Worm (Caenorhabditis elegans) whole organism, L1 larva: Measurements from ENCODE around the gene gos-28.

Experiments used
- isw-1 ChIP-seq: fragments of 200-800 bp; sonication (Bioruptor generic); IDR thresholded peaks from 2 replicates; pipeline ENCODE4 v1.3.6; 2022; ENCODE audit warnings: missing genetic modification characterization, missing compliant biosample characterization
- nhr-19 ChIP-seq: fragments of 200-800 bp; sonication (Bioruptor generic); conservative IDR thresholded peaks from 2 replicates; pipeline ENCODE4 v1.3.6; 2022; ENCODE audit warnings: missing genetic modification characterization, missing compliant biosample characterization
- nhr-76 ChIP-seq: sonication (generic microtip); optimal IDR thresholded peaks from 2 replicates; lab custom pipeline; 2017; ENCODE audit warnings: missing biosample characterization, missing genetic modification characterization
- nhr-90 ChIP-seq: sonication (generic microtip); optimal IDR thresholded peaks from 2 replicates; lab custom pipeline; 2016; ENCODE audit warnings: mild to moderate bottlenecking, missing genetic modification characterization, missing compliant biosample characterization; ENCODE audit not compliant: poor library complexity
- skn-1 ChIP-seq: fragments of 150-350 bp; optimal IDR thresholded peaks from 2 replicates; lab custom pipeline; 2014; ENCODE audit warnings: missing biosample characterization, missing genetic modification characterization
- unc-62 ChIP-seq: fragments of 150-350 bp; optimal IDR thresholded peaks from 2 replicates; lab custom pipeline; 2014; ENCODE audit warnings: missing biosample characterization, missing genetic modification reagents, missing genetic modification characterization
- vab-15 ChIP-seq: sonication (generic microtip); optimal IDR thresholded peaks from 2 replicates; lab custom pipeline; 2017; ENCODE audit warnings: missing genotype, mild to moderate bottlenecking, missing genetic modification characterization, missing compliant biosample characterization

ce11 chrIII:7367012-7367760, 18.2 kb upstream of the gos-28 start, which contains the start of the genes T20B12.5 and T20B12.4:
- no peak for TF ChIP-seq unc-62 (GFP tag; lab: Kevin White, UChicago)
- no peak for TF ChIP-seq nhr-90
- no peak for TF ChIP-seq nhr-76
- no peak for TF ChIP-seq isw-1 (GFP tag; lab: Robert Waterston, UW)
- TF ChIP-seq vab-15 (tag; lab: Kevin White, UChicago): no peak
- TF ChIP-seq skn-1 (tag; lab: Kevin White, UChicago): no peak
- no peak for TF ChIP-seq nhr-19 (GFP tag; lab: Robert Waterston, UW)
